Fruit fly (Drosophila melanogaster) whole organism, embryonic: ENCODE results near the gene CG33108.

ENCODE experiments used
- BEAF-32 ChIP-seq: fragments of 200-800 bp; sonication (Bioruptor generic); optimal IDR thresholded peaks from 3 replicates; lab custom pipeline; 2017; ENCODE audit warnings: missing biosample characterization, missing genetic modification characterization, mild to moderate bottlenecking, moderate library complexity, missing genetic modification reagents
- Blimp-1 ChIP-seq: fragments of 200-800 bp; sonication (Bioruptor generic); optimal IDR thresholded peaks from 3 replicates; lab custom pipeline; 2018; ENCODE audit warnings: missing biosample characterization, missing genetic modification characterization, mild to moderate bottlenecking, moderate library complexity, missing genetic modification reagents
- CG12155 ChIP-seq: fragments of 200-800 bp; sonication (Bioruptor generic); optimal IDR thresholded peaks from 3 replicates; lab custom pipeline; 2016; ENCODE audit warnings: missing biosample characterization, missing genetic modification characterization
- CG12391 ChIP-seq: fragments of 200-800 bp; sonication (Bioruptor generic); optimal IDR thresholded peaks from 3 replicates; lab custom pipeline; 2018; ENCODE audit warnings: missing biosample characterization, mild to moderate bottlenecking, missing genetic modification characterization, moderate library complexity
- CG13287 ChIP-seq: fragments of 200-800 bp; sonication (Bioruptor generic); IDR thresholded peaks from 2 replicates; pipeline ENCODE4 v1.3.6; 2022; ENCODE audit warnings: missing biosample characterization, missing genetic modification characterization; ENCODE audit not compliant: partially characterized antibody
- CG13624 ChIP-seq: fragments of 200-800 bp; sonication (Bioruptor generic); optimal IDR thresholded peaks from 2 replicates; lab custom pipeline; 2016; ENCODE audit warnings: missing biosample characterization, missing genetic modification characterization
- CG16813 ChIP-seq: fragments of 200-800 bp; sonication (Bioruptor generic); IDR thresholded peaks from 3 replicates; pipeline ENCODE4 v1.3.6; 2022; ENCODE audit warnings: missing biosample characterization, missing genetic modification characterization; ENCODE audit not compliant: partially characterized antibody
- CG17328 ChIP-seq: fragments of 200-800 bp; sonication (Bioruptor generic); IDR thresholded peaks from 2 replicates; pipeline ENCODE4 v1.3.6; 2022; ENCODE audit warnings: missing biosample characterization, missing genetic modification characterization
- CG2889 ChIP-seq: fragments of 200-800 bp; sonication (Bioruptor generic); IDR thresholded peaks from 3 replicates; pipeline ENCODE4 v1.3.6; 2022; ENCODE audit warnings: missing biosample characterization, missing genetic modification characterization
- CG4282 ChIP-seq: fragments of 200-800 bp; sonication (Bioruptor generic); optimal IDR thresholded peaks from 2 replicates; lab custom pipeline; 2016; ENCODE audit warnings: missing biosample characterization, missing genetic modification characterization
- CG4328 ChIP-seq: fragments of 200-800 bp; sonication (Bioruptor generic); optimal IDR thresholded peaks from 3 replicates; lab custom pipeline; 2017; ENCODE audit warnings: missing biosample characterization, missing genetic modification reagents, missing genetic modification characterization
- CG43689 ChIP-seq: fragments of 200-800 bp; sonication (Bioruptor generic); IDR thresholded peaks from 2 replicates; pipeline ENCODE4 v1.3.6; 2022; ENCODE audit warnings: missing biosample characterization, missing genetic modification characterization
- CG7372 ChIP-seq: fragments of 200-800 bp; sonication (Bioruptor generic); IDR thresholded peaks from 2 replicates; pipeline ENCODE4 v1.3.6; 2022; ENCODE audit warnings: missing biosample characterization, missing genetic modification characterization
- CG7556 ChIP-seq: fragments of 200-800 bp; sonication (Bioruptor generic); optimal IDR thresholded peaks from 2 replicates; lab custom pipeline; 2017; ENCODE audit warnings: missing biosample characterization, mild to moderate bottlenecking, missing genetic modification characterization
- CG8281 ChIP-seq: fragments of 200-800 bp; sonication (Bioruptor generic); optimal IDR thresholded peaks from 2 replicates; lab custom pipeline; 2018; ENCODE audit warnings: missing biosample characterization, mild to moderate bottlenecking, missing genetic modification characterization, moderate library complexity
- CG8765 ChIP-seq: fragments of 200-800 bp; sonication (Bioruptor generic); IDR thresholded peaks from 2 replicates; pipeline ENCODE4 v1.3.6; 2022; ENCODE audit warnings: missing biosample characterization, missing genetic modification characterization
- CG8944 ChIP-seq: fragments of 200-800 bp; sonication (Bioruptor generic); optimal IDR thresholded peaks from 3 replicates; lab custom pipeline; 2016; ENCODE audit warnings: missing biosample characterization, missing genetic modification characterization
- CG9932 ChIP-seq: fragments of 200-800 bp; sonication (Bioruptor generic); IDR thresholded peaks from 2 replicates; pipeline ENCODE4 v1.3.6; 2022; ENCODE audit warnings: missing biosample characterization, missing genetic modification characterization
- CTCF ChIP-seq: fragments of 200-800 bp; sonication (Bioruptor generic); optimal IDR thresholded peaks from 2 replicates; lab custom pipeline; 2017; ENCODE audit warnings: missing biosample characterization, mild to moderate bottlenecking, missing genetic modification characterization, moderate library complexity
- Chrac-16 ChIP-seq: fragments of 200-800 bp; sonication (Bioruptor generic); optimal IDR thresholded peaks from 3 replicates; lab custom pipeline; 2016; ENCODE audit warnings: missing biosample characterization, missing genetic modification characterization
- Jarid2 ChIP-seq: fragments of 200-800 bp; sonication (Bioruptor generic); optimal IDR thresholded peaks from 3 replicates; lab custom pipeline; 2017; ENCODE audit warnings: mild to moderate bottlenecking, missing biosample characterization, missing genetic modification reagents, missing genetic modification characterization
- Lim3 ChIP-seq: fragments of 200-800 bp; sonication (Bioruptor generic); IDR thresholded peaks from 2 replicates; pipeline ENCODE4 v1.3.6; 2022; ENCODE audit warnings: missing biosample characterization, missing genetic modification characterization
- MBD-R2 ChIP-seq: fragments of 200-800 bp; sonication (Bioruptor generic); IDR thresholded peaks from 2 replicates; pipeline ENCODE4 v1.3.6; 2022; ENCODE audit warnings: missing biosample characterization, missing genetic modification characterization
- Mes4 ChIP-seq: fragments of 200-800 bp; sonication (Bioruptor generic); optimal IDR thresholded peaks from 2 replicates; lab custom pipeline; 2016; ENCODE audit warnings: missing biosample characterization, missing genetic modification characterization
- Side ChIP-seq: fragments of 200-800 bp; sonication (Bioruptor generic); optimal IDR thresholded peaks from 2 replicates; lab custom pipeline; 2016; ENCODE audit warnings: missing biosample characterization, missing genetic modification characterization
- Sry-β ChIP-seq: fragments of 200-800 bp; sonication (Bioruptor generic); optimal IDR thresholded peaks from 2 replicates; lab custom pipeline; 2018; ENCODE audit warnings: missing biosample characterization, mild to moderate bottlenecking, missing genetic modification characterization, moderate library complexity
- Ssrp ChIP-seq: fragments of 200-800 bp; sonication (Bioruptor generic); optimal IDR thresholded peaks from 2 replicates; lab custom pipeline; 2018; ENCODE audit warnings: missing biosample characterization, mild to moderate bottlenecking, missing genetic modification characterization, moderate library complexity
- Xbp1 ChIP-seq: fragments of 200-800 bp; sonication (Bioruptor generic); optimal IDR thresholded peaks from 3 replicates; lab custom pipeline; 2016; ENCODE audit warnings: missing biosample characterization, mild to moderate bottlenecking, missing genetic modification characterization
- abd-A ChIP-seq: fragments of 200-800 bp; sonication (Bioruptor generic); optimal IDR thresholded peaks from 3 replicates; lab custom pipeline; 2019; ENCODE audit warnings: missing biosample characterization, mild to moderate bottlenecking, missing genetic modification characterization, moderate library complexity
- chinmo ChIP-seq: fragments of 200-800 bp; sonication (Bioruptor generic); IDR thresholded peaks from 4 replicates; pipeline ENCODE4 v1.3.6; 2022; ENCODE audit warnings: missing biosample characterization, missing genetic modification characterization; ENCODE audit not compliant: partially characterized antibody
- dmrt99B ChIP-seq: fragments of 200-800 bp; sonication (Bioruptor generic); optimal IDR thresholded peaks from 2 replicates; lab custom pipeline; 2018; ENCODE audit warnings: missing biosample characterization, mild to moderate bottlenecking, missing genetic modification characterization, moderate library complexity
- ewg ChIP-seq: fragments of 200-800 bp; sonication (Bioruptor generic); optimal IDR thresholded peaks from 3 replicates; lab custom pipeline; 2017; ENCODE audit warnings: mild to moderate bottlenecking, missing biosample characterization, missing genetic modification reagents, missing genetic modification characterization
- eyg ChIP-seq: fragments of 200-800 bp; sonication (Bioruptor generic); optimal IDR thresholded peaks from 3 replicates; lab custom pipeline; 2016; ENCODE audit warnings: missing biosample characterization, missing genetic modification characterization
- gfzf ChIP-seq: fragments of 200-800 bp; sonication (Bioruptor generic); optimal IDR thresholded peaks from 2 replicates; lab custom pipeline; 2016; ENCODE audit warnings: missing biosample characterization, mild to moderate bottlenecking, missing genetic modification characterization, moderate library complexity
- gsb-n ChIP-seq: fragments of 200-800 bp; sonication (Bioruptor generic); optimal IDR thresholded peaks from 3 replicates; lab custom pipeline; 2018; ENCODE audit warnings: missing biosample characterization, mild to moderate bottlenecking, missing genetic modification characterization
- ham ChIP-seq: fragments of 200-800 bp; sonication (Bioruptor generic); IDR thresholded peaks from 2 replicates; pipeline ENCODE4 v1.3.6; 2022; ENCODE audit warnings: missing biosample characterization, missing genetic modification characterization
- hkb ChIP-seq, 2 experiments: fragments of 200-800 bp in 1 of 2; fragments of >200 bp in 1 of 2; sonication (Bioruptor generic) in 1 of 2; IDR thresholded peaks in 1 of 2; optimal IDR thresholded peaks in 1 of 2; 2 replicates each; pipeline versions ENCODE4 v1.3.6 to Lab custom; 2017 to 2022; ENCODE audit warnings: missing biosample characterization in 1 of 2, missing genetic modification characterization in 1 of 2
- kah ChIP-seq: fragments of 200-800 bp; sonication (Bioruptor generic); optimal IDR thresholded peaks from 2 replicates; lab custom pipeline; 2018; ENCODE audit warnings: missing biosample characterization, mild to moderate bottlenecking, missing genetic modification characterization
- lbe ChIP-seq: fragments of 200-800 bp; sonication (Bioruptor generic); optimal IDR thresholded peaks from 2 replicates; lab custom pipeline; 2016; ENCODE audit warnings: missing biosample characterization, mild to moderate bottlenecking, missing genetic modification characterization
- nau ChIP-seq: fragments of 200-800 bp; sonication (Bioruptor generic); optimal IDR thresholded peaks from 3 replicates; lab custom pipeline; 2017; ENCODE audit warnings: missing biosample characterization, mild to moderate bottlenecking, missing genetic modification characterization, missing genetic modification reagents
- nerfin-1 ChIP-seq: fragments of 200-800 bp; sonication (Bioruptor generic); optimal IDR thresholded peaks from 3 replicates; lab custom pipeline; 2019; ENCODE audit warnings: missing biosample characterization, mild to moderate bottlenecking, missing genetic modification characterization, moderate library complexity
- nom ChIP-seq: fragments of 200-800 bp; sonication (Bioruptor generic); optimal IDR thresholded peaks from 2 replicates; lab custom pipeline; 2017; ENCODE audit warnings: missing biosample characterization, missing genetic modification characterization, mild to moderate bottlenecking, moderate library complexity, missing genetic modification reagents
- slou ChIP-seq: fragments of 200-800 bp; sonication (Bioruptor generic); optimal IDR thresholded peaks from 3 replicates; lab custom pipeline; 2016; ENCODE audit warnings: missing biosample characterization, missing genetic modification characterization
- sob ChIP-seq: fragments of 200-800 bp; sonication (Bioruptor generic); IDR thresholded peaks from 2 replicates; pipeline ENCODE4 v1.3.6; 2022; ENCODE audit warnings: missing biosample characterization, missing genetic modification characterization
- tna ChIP-seq: fragments of 200-800 bp; sonication (Bioruptor generic); IDR thresholded peaks from 2 replicates; pipeline ENCODE4 v1.3.6; 2022; ENCODE audit warnings: missing biosample characterization, missing genetic modification characterization; ENCODE audit not compliant: partially characterized antibody
- toy ChIP-seq: fragments of 200-800 bp; sonication (Bioruptor generic); IDR thresholded peaks from 2 replicates; pipeline ENCODE4 v1.3.6; 2022; ENCODE audit warnings: missing biosample characterization, missing genetic modification characterization
- wdn ChIP-seq: fragments of 200-800 bp; sonication (Bioruptor generic); IDR thresholded peaks from 2 replicates; pipeline ENCODE4 v1.3.6; 2022; ENCODE audit warnings: missing biosample characterization, missing genetic modification characterization
- wek ChIP-seq: fragments of 200-800 bp; sonication (Bioruptor generic); optimal IDR thresholded peaks from 3 replicates; lab custom pipeline; 2018; ENCODE audit warnings: missing biosample characterization, mild to moderate bottlenecking, missing genetic modification characterization, moderate library complexity
- zf30C ChIP-seq: fragments of 200-800 bp; sonication (Bioruptor generic); optimal IDR thresholded peaks from 3 replicates; lab custom pipeline; 2018; ENCODE audit warnings: missing biosample characterization, mild to moderate bottlenecking, missing genetic modification characterization

CG33108 gene

dm6 chr3R:24006449-24007159, 11.1 kb downstream of the CG33108 start (continued):
- TF ChIP-seq Blimp-1 (GFP tag; lab: Kevin White, UChicago): no peak
- TF ChIP-seq kah (GFP tag; lab: Kevin White, UChicago): no peak
- TF ChIP-seq Lim3 (GFP tag; lab: Robert Waterston, UW): no peak
- TF ChIP-seq CG17328 (GFP tag; lab: Robert Waterston, UW): no peak
- peak; percentile 37 for TF ChIP-seq Jarid2 (GFP tag; lab: Kevin White, UChicago)
- no peak for TF ChIP-seq Ssrp
- no peak for TF ChIP-seq CG9932 (GFP tag; lab: Robert Waterston, UW)
- no peak for TF ChIP-seq BEAF-32 (GFP tag; lab: Kevin White, UChicago)
- TF ChIP-seq CG2889 (GFP tag; lab: Robert Waterston, UW): no peak
- no peak for TF ChIP-seq CG8944
- TF ChIP-seq CG43689: no peak
- no peak for TF ChIP-seq Side (GFP tag; lab: Kevin White, UChicago)
- TF ChIP-seq CG8281: no peak
- TF ChIP-seq CG8765 (GFP tag; lab: Robert Waterston, UW): 0 out of 2 replicates have a peak, but pooled peaks have one; percentile 7
- TF ChIP-seq ham (GFP tag; lab: Robert Waterston, UW): no peak
- TF ChIP-seq wek (GFP tag; lab: Kevin White, UChicago): no peak
- no peak for TF ChIP-seq CG13287
- no peak for TF ChIP-seq Xbp1 (GFP tag; lab: Kevin White, UChicago)
- no peak for TF ChIP-seq toy (GFP tag; lab: Robert Waterston, UW)
- no peak for TF ChIP-seq MBD-R2 (GFP tag; lab: Robert Waterston, UW)
- TF ChIP-seq CG4282: no peak
- TF ChIP-seq ewg (GFP tag; lab: Kevin White, UChicago): no peak
- no peak for TF ChIP-seq sob
- TF ChIP-seq lbe (GFP tag; lab: Kevin White, UChicago): no peak
- TF ChIP-seq eyg: no peak
- TF ChIP-seq Mes4 (GFP tag; lab: Kevin White, UChicago): no peak
- no peak for TF ChIP-seq CG13624
- TF ChIP-seq Sry-β (GFP tag; lab: Kevin White, UChicago): peak; percentile 96
- TF ChIP-seq CG7372 (GFP tag; lab: Robert Waterston, UW): no peak
- no peak for TF ChIP-seq nom (GFP tag; lab: Kevin White, UChicago)
- no peak for TF ChIP-seq nerfin-1 (tag; lab: Kevin White, UChicago)
- no peak for TF ChIP-seq CG12391 (tag; lab: Kevin White, UChicago)
- no peak for TF ChIP-seq zf30C
- peak; percentile 1 for TF ChIP-seq nau (GFP tag; lab: Kevin White, UChicago)
- no peak for TF ChIP-seq CG7556 (GFP tag; lab: Kevin White, UChicago)
- no peak for TF ChIP-seq CG12155 (GFP tag; lab: Kevin White, UChicago)
- no peak for TF ChIP-seq CG16813
- no peak for TF ChIP-seq hkb (optimal IDR thresholded peaks at IDR 0.05; lab: Kevin White, UChicago)
- no peak for TF ChIP-seq hkb (GFP tag; IDR thresholded peaks at IDR 0.05; lab: Robert Waterston, UW)
- 0 out of 4 replicates have a peak, but pooled peaks have one; percentile 34 for TF ChIP-seq chinmo
- no peak for TF ChIP-seq CG4328 (GFP tag; lab: Kevin White, UChicago)
- peak; percentile 11 for TF ChIP-seq dmrt99B
- no peak for TF ChIP-seq gfzf (GFP tag; lab: Kevin White, UChicago)
- no peak for TF ChIP-seq tna (GFP tag; lab: Robert Waterston, UW)
- peak; percentile 47; the same call in 1 of the 2 replicates for TF ChIP-seq wdn (GFP tag; lab: Robert Waterston, UW)
- no peak for TF ChIP-seq slou (GFP tag; lab: Kevin White, UChicago)
- TF ChIP-seq abd-A (tag; lab: Kevin White, UChicago): no peak
- peak; percentile 10 for TF ChIP-seq Chrac-16 (GFP tag; lab: Kevin White, UChicago)
- TF ChIP-seq CTCF (GFP tag; lab: Kevin White, UChicago): no peak
- TF ChIP-seq gsb-n (tag; lab: Kevin White, UChicago): no peak
